Worm (Caenorhabditis elegans) whole organism, late embryonic: ENCODE results near the gene M02B1.3.
A peak's percentile ranks its signal among the peaks of the same experiment; 100 is the strongest.

Source experiments
- C08G9.2 ChIP-seq: sonication (generic microtip); optimal IDR thresholded peaks from 2 replicates; lab custom pipeline; 2016; ENCODE audit warnings: mild to moderate bottlenecking, missing genetic modification characterization, moderate library complexity, missing compliant biosample characterization
- K09A11.1 ChIP-seq: sonication (generic microtip); optimal IDR thresholded peaks from 2 replicates; lab custom pipeline; 2017; ENCODE audit warnings: antibody characterized with exemption, mild to moderate bottlenecking, missing genetic modification characterization, missing compliant biosample characterization; ENCODE audit not compliant: insufficient read depth
- ceh-18 ChIP-seq: sonication (generic microtip); optimal IDR thresholded peaks from 2 replicates; lab custom pipeline; 2016; ENCODE audit warnings: missing genetic modification characterization, missing compliant biosample characterization
- ceh-2 ChIP-seq: sonication (generic microtip); optimal IDR thresholded peaks from 2 replicates; lab custom pipeline; 2016; ENCODE audit warnings: missing genotype, missing genetic modification characterization, missing compliant biosample characterization
- ceh-22 ChIP-seq: sonication (generic microtip); optimal IDR thresholded peaks from 2 replicates; lab custom pipeline; 2017; ENCODE audit warnings: missing biosample characterization, missing genetic modification characterization
- ceh-30 ChIP-seq: fragments of 150-350 bp; optimal IDR thresholded peaks from 2 replicates; lab custom pipeline; 2014; ENCODE audit warnings: missing biosample characterization, missing genetic modification characterization
- ceh-31 ChIP-seq: sonication (generic microtip); optimal IDR thresholded peaks from 2 replicates; lab custom pipeline; 2016; ENCODE audit warnings: missing genetic modification characterization, missing compliant biosample characterization
- ceh-6 ChIP-seq: fragments of 200-800 bp; sonication (Bioruptor generic); optimal IDR thresholded peaks from 2 replicates; lab custom pipeline; 2018; ENCODE audit warnings: mild to moderate bottlenecking, missing genetic modification characterization, missing compliant biosample characterization
- ceh-9 ChIP-seq: sonication (generic microtip); optimal IDR thresholded peaks from 2 replicates; lab custom pipeline; 2016; ENCODE audit warnings: mild to moderate bottlenecking, missing genetic modification characterization, inconsistent platforms, missing compliant biosample characterization
- dmd-4 ChIP-seq: sonication (generic microtip); optimal IDR thresholded peaks from 2 replicates; lab custom pipeline; 2016; ENCODE audit warnings: borderline replicate concordance, missing genetic modification characterization, missing compliant biosample characterization
- dve-1 ChIP-seq: sonication (generic microtip); optimal IDR thresholded peaks from 2 replicates; lab custom pipeline; 2017; ENCODE audit warnings: antibody characterized with exemption, mild to moderate bottlenecking, missing genetic modification characterization, missing compliant biosample characterization
- elt-2 ChIP-seq: sonication (generic microtip); optimal IDR thresholded peaks from 2 replicates; lab custom pipeline; 2016; ENCODE audit warnings: missing genetic modification reagents, missing genetic modification characterization, missing compliant biosample characterization
- ets-4 ChIP-seq: sonication (generic microtip); optimal IDR thresholded peaks from 2 replicates; lab custom pipeline; 2016; ENCODE audit warnings: missing genetic modification characterization, missing compliant biosample characterization
- fax-1 ChIP-seq: sonication (generic microtip); optimal IDR thresholded peaks from 2 replicates; lab custom pipeline; 2016; ENCODE audit warnings: missing genotype, missing genetic modification characterization, missing compliant biosample characterization
- fkh-10 ChIP-seq: fragments of 150-350 bp; optimal IDR thresholded peaks from 2 replicates; lab custom pipeline; 2014; ENCODE audit warnings: missing biosample characterization, missing genetic modification reagents, missing genetic modification characterization
- fkh-6 ChIP-seq: sonication (generic microtip); optimal IDR thresholded peaks from 2 replicates; lab custom pipeline; 2016; ENCODE audit warnings: missing genetic modification characterization, missing compliant biosample characterization
- gmeb-2 ChIP-seq: sonication (generic microtip); optimal IDR thresholded peaks from 2 replicates; lab custom pipeline; 2016; ENCODE audit warnings: missing genetic modification characterization, inconsistent platforms, missing compliant biosample characterization
- hlh-15 ChIP-seq: sonication (generic microtip); optimal IDR thresholded peaks from 2 replicates; lab custom pipeline; 2016; ENCODE audit warnings: missing genetic modification characterization, missing compliant biosample characterization
- hlh-6 ChIP-seq: sonication (generic microtip); optimal IDR thresholded peaks from 2 replicates; lab custom pipeline; 2016; ENCODE audit warnings: missing genotype, missing genetic modification characterization, missing compliant biosample characterization
- hlh-8 ChIP-seq: sonication (generic microtip); optimal IDR thresholded peaks from 2 replicates; lab custom pipeline; 2016; ENCODE audit warnings: missing genotype, missing genetic modification characterization, missing compliant biosample characterization
- lim-6 ChIP-seq: sonication (generic microtip); optimal IDR thresholded peaks from 2 replicates; lab custom pipeline; 2016; ENCODE audit warnings: missing genetic modification characterization, missing compliant biosample characterization
- madf-2 ChIP-seq: sonication (generic microtip); optimal IDR thresholded peaks from 2 replicates; lab custom pipeline; 2017; ENCODE audit warnings: missing genetic modification characterization, missing compliant biosample characterization
- nfya-1 ChIP-seq: sonication (generic microtip); optimal IDR thresholded peaks from 2 replicates; lab custom pipeline; 2017; ENCODE audit warnings: missing genetic modification characterization, mild to moderate bottlenecking, missing compliant biosample characterization, antibody characterized with exemption, moderate library complexity
- pag-3 ChIP-seq: sonication (generic microtip); optimal IDR thresholded peaks from 2 replicates; lab custom pipeline; 2016; ENCODE audit warnings: missing compliant biosample characterization, missing genetic modification characterization, borderline replicate concordance
- pat-9 ChIP-seq: fragments of 200-800 bp; sonication (Bioruptor generic); optimal IDR thresholded peaks from 2 replicates; lab custom pipeline; 2018; ENCODE audit warnings: mild to moderate bottlenecking, missing genetic modification characterization, moderate library complexity, missing compliant biosample characterization
- pha-4 ChIP-seq: fragments of 150-350 bp; optimal IDR thresholded peaks from 2 replicates; lab custom pipeline; 2018; ENCODE audit warnings: missing biosample characterization, missing genetic modification reagents, missing genetic modification characterization
- pqm-1 ChIP-seq: sonication (generic microtip); optimal IDR thresholded peaks from 2 replicates; lab custom pipeline; 2016; ENCODE audit warnings: missing genetic modification characterization, missing compliant biosample characterization
- ref-2 ChIP-seq: sonication (generic microtip); optimal IDR thresholded peaks from 2 replicates; lab custom pipeline; 2016; ENCODE audit warnings: missing genetic modification characterization, missing compliant biosample characterization
- sox-2 ChIP-seq: fragments of 200-800 bp; sonication (Bioruptor generic); IDR thresholded peaks from 2 replicates; pipeline ENCODE4 v1.3.6; 2022; ENCODE audit warnings: missing genetic modification reagents, missing genetic modification characterization, missing compliant biosample characterization
- sox-4 ChIP-seq: sonication (generic microtip); optimal IDR thresholded peaks from 2 replicates; lab custom pipeline; 2017; ENCODE audit warnings: mild to moderate bottlenecking, missing genetic modification characterization, inconsistent platforms, missing compliant biosample characterization
- syd-9 ChIP-seq: sonication (generic microtip); optimal IDR thresholded peaks from 2 replicates; lab custom pipeline; 2016; ENCODE audit warnings: mild to moderate bottlenecking, missing genetic modification characterization, moderate library complexity, missing compliant biosample characterization
- unc-3 ChIP-seq, 2 experiments: fragments of 200-800 bp in 1 of 2; sonication (Bioruptor generic) in 1 of 2; sonication (generic microtip) in 1 of 2; conservative IDR thresholded peaks in 1 of 2; optimal IDR thresholded peaks in 1 of 2; 2 replicates each; pipeline versions ENCODE4 v1.3.6 to Lab custom; 2016 to 2022; ENCODE audit warnings: missing compliant biosample characterization in 2 of 2, missing genetic modification characterization in 2 of 2, missing genetic modification reagents in 1 of 2
- unc-42 ChIP-seq: sonication (generic microtip); optimal IDR thresholded peaks from 2 replicates; lab custom pipeline; 2016; ENCODE audit warnings: missing genotype, missing genetic modification characterization, missing compliant biosample characterization
- unc-55 ChIP-seq: sonication (generic microtip); optimal IDR thresholded peaks from 2 replicates; lab custom pipeline; 2017; ENCODE audit warnings: missing biosample characterization, missing genetic modification reagents, missing genetic modification characterization
- unc-86 ChIP-seq: sonication (generic microtip); optimal IDR thresholded peaks from 2 replicates; lab custom pipeline; 2016; ENCODE audit warnings: missing genetic modification characterization, missing compliant biosample characterization

The M02B1.3 gene

DNA sequence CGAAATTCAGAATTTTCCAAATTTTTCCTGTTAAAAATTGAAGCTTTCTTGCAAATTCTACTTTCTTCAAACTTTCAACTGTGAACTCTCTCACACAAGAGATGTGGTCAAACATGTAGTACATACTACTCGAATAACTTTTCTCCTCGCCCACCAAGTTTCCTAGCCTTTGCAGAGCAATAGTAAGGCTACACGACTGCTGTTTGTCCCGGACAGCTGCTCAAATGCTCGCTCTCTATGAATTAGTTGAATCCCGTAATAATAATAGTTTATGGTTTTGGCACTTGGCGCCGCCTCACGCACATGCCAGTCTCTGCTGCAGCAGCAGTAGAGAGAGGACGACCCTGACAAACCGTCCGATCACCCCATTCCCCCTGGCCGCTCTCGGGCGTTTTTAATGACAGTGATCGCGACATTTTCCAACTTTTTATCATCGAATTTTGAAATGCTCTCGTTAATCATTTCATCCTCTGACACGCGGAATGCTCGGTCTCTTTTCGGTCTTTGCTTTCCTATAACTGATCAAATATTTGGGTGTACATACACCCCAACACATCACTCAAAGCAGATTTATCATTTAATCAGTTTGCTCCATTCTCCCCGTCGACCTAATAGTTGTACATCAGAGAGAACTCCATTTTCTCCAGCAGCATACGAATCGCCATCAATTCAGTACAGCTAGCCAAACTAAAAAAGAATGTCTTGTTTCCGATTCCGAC is 2.5 kb upstream of the M02B1.3 start:
- TF ChIP-seq elt-2 (tag; lab: Kevin White, UChicago) (peak; percentile 8), lim-6 (no peak), gmeb-2 (no peak)

DNA sequence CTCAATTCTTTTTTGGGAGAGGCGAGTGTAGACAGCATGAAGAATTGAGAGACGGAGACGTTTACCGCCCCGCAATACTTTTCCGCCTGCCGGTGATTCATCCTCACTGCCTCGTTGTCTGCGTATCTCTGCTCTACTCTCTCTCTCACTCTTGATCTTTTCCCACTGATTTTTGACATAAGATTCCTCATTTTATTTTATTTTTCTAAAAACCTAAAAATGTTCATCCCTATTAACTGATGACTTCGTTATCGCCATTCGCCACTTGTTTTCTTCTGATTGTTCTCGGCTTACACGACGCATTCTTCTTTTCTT is 1.9 kb upstream of the M02B1.3 start:
- TF ChIP-seq ceh-2 (no peak), nfya-1 (peak; percentile 22), dmd-4 (tag; lab: Kevin White, UChicago) (no peak), fkh-10 (GFP tag; lab: Kevin White, UChicago) (no peak), sox-2 (GFP tag; lab: Robert Waterston, UW) (no peak)

DNA sequence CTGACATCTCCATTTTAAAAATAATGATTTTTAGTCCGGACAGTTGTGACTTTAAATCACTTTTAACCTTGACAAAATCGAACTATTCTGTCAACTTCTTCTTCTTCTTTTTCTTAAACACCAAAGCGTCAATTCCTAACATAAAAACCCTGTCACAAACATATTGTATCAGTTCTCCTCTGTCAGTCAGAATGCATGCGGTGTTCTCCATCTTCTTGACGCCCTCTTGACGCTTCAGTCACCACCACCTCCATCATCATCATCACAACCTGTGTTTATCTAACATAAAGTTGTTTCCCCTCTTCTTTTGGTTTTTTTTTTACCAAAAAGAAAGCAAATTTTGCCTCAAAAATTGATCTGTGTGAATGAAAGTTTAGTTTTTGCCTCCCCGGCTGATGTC is 945 bp upstream of the M02B1.3 start:
- TF ChIP-seq unc-42 (tag; lab: Kevin White, UChicago) (no peak), pha-4 (tag; lab: Kevin White, UChicago) (no peak), hlh-8 (tag; lab: Kevin White, UChicago) (no peak), madf-2 (tag; lab: Kevin White, UChicago) (no peak), ceh-6 (GFP tag; lab: Kevin White, UChicago) (no peak), ceh-22 (tag; lab: Kevin White, UChicago) (no peak), fkh-10 (GFP tag; lab: Kevin White, UChicago) (no peak), unc-86 (tag; lab: Kevin White, UChicago) (no peak), C08G9.2 (no peak), hlh-6 (tag; lab: Kevin White, UChicago) (no peak), pat-9 (tag; lab: Kevin White, UChicago) (no peak), K09A11.1 (tag; lab: Kevin White, UChicago) (no peak), syd-9 (tag; lab: Kevin White, UChicago) (no peak)

DNA sequence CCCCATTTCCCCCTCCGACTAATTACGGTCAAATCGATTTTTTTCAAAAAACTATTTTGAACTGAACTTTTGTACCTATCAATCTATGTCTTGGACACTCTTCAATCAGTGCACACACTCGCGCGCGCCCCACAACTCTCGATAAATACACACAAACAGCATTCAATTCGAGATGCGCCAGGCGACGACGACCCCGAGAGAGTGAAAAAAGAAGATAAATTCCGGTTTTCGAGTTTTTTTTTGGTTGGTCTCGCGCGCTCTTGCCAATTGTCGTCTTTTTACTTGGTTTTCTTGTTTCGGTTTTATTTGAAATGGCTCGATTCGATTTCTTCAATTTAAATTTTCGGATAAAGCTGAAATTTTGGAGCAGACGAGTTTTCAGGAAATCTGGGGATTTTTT is 4.0 kb downstream of the M02B1.3 start:
- TF ChIP-seq hlh-15 (tag; lab: Kevin White, UChicago) (no peak), unc-55 (GFP tag; lab: Kevin White, UChicago) (no peak), ets-4 (tag; lab: Kevin White, UChicago) (no peak), pqm-1 (no peak)
- TF ChIP-seq, all 69 proteins: peak for 0

DNA sequence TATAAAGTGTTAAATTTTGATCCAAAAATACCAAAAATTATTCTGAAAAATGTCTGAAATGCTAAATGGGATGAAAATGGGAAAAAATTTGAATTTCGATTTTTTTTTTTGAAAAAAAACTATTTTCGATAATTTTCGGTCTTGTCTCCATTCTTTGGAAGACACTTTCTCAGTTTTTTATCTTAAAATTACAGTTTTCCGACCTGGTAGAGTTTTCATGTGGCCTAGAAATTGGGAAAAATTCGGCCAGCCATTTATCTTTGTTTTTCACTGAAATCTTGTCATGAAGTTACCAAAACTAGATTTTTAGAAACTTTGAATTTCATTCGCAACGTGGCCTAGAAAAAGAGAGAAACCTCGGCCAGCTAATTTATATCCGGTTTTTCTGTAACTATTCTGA is 4.6 kb downstream of the M02B1.3 start:
- no peak for TF ChIP-seq sox-2 (GFP tag; lab: Robert Waterston, UW)
- TF ChIP-seq unc-3 (GFP tag; conservative IDR thresholded peaks at IDR 0.05; lab: Robert Waterston, UW), result no peak
- no peak for TF ChIP-seq unc-3 (tag; optimal IDR thresholded peaks at IDR 0.05; lab: Kevin White, UChicago)
- no peak for TF ChIP-seq ref-2 (tag; lab: Kevin White, UChicago)
- no peak for TF ChIP-seq fax-1 (tag; lab: Kevin White, UChicago)
- no peak for TF ChIP-seq ceh-18 (tag; lab: Kevin White, UChicago)
- no peak for TF ChIP-seq fkh-6 (tag; lab: Kevin White, UChicago)
- TF ChIP-seq pqm-1, result no peak
- TF ChIP-seq pag-3 (tag; lab: Kevin White, UChicago), result no peak
- TF ChIP-seq ceh-31 (tag; lab: Kevin White, UChicago), result no peak
- TF ChIP-seq ceh-22 (tag; lab: Kevin White, UChicago), result no peak
- TF ChIP-seq pat-9 (tag; lab: Kevin White, UChicago), result no peak
- no peak for TF ChIP-seq sox-4 (tag; lab: Kevin White, UChicago)
- TF ChIP-seq syd-9 (tag; lab: Kevin White, UChicago), result no peak
- no peak for TF ChIP-seq dve-1 (tag; lab: Kevin White, UChicago)
- no peak for TF ChIP-seq ceh-30
- TF ChIP-seq ceh-9 (tag; lab: Kevin White, UChicago), result no peak
